Worm (Caenorhabditis elegans): ENCODE results near the gene F35D11.4.

DNA sequence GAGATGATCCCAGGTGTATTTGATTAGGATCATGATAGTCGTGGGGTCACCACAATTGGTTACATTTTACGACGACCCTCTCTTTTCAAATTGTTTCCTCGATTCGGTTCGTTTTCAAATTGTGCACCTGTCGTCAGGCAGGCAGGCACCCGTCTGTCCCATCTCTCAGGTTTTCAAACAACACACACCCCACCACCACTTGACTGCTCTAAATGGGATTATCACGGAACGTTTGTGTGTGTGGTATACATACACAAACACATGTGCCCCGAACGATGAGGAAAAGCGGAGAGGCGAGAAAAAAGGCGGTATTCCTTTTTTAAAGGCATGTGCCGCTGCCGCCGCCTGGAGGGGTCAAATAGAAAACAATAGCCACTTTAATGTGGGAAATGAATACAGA, 17.9 kb upstream of the F35D11.4 start:
- TF ChIP-seq sdc-2 (tag; optimal IDR thresholded peaks at IDR 0.05) (no peak), tbx-2 (tag; optimal IDR thresholded peaks at IDR 0.05) (no peak), nfya-1 (tag; optimal IDR thresholded peaks at IDR 0.05) (no peak), fkh-10 (GFP tag; optimal IDR thresholded peaks at IDR 0.05) (no peak), hlh-15 (tag; optimal IDR thresholded peaks at IDR 0.05) (no peak), ttx-3 (tag; optimal IDR thresholded peaks at IDR 0.05) (no peak), pag-3 (tag; optimal IDR thresholded peaks at IDR 0.05; ENCODE audit: borderline replicate concordance) (no peak), unc-42 (tag; optimal IDR thresholded peaks at IDR 0.05) (no peak), C08G9.2 (tag; optimal IDR thresholded peaks at IDR 0.05) (no peak)
